Comparison of ENCODE assay signal across 5 worm cellular contexts in genomic region chrX:11993327-11993726, ce11.
A peak's percentile ranks its signal among the peaks of the same experiment; 100 is the strongest.
TF ChIP-seq lines count a peak whose summit lies in the region.

No protein-coding gene starts in this region.

TF ChIP-seq in whole organism, L1 larva, 84 proteins besides CTCF, POLR2A, EP300 and RAD21:
- no peak for TF ChIP-seq mab-9 (GFP tag; IDR thresholded peaks at IDR 0.05; lab: Robert Waterston, UW)
- TF ChIP-seq nhr-90 (tag; optimal IDR thresholded peaks at IDR 0.05; lab: Kevin White, UChicago; ENCODE audit: poor library complexity): peak; percentile 31
- TF ChIP-seq dpl-1 (GFP tag; optimal IDR thresholded peaks at IDR 0.05; lab: Kevin White, UChicago): no peak
- TF ChIP-seq nhr-12 (tag; optimal IDR thresholded peaks at IDR 0.05; lab: Kevin White, UChicago): no peak
- TF ChIP-seq C16A3.4 (tag; optimal IDR thresholded peaks at IDR 0.05; lab: Kevin White, UChicago): no peak
- no peak for TF ChIP-seq nhr-237 (tag; optimal IDR thresholded peaks at IDR 0.05; lab: Kevin White, UChicago)
- no peak for TF ChIP-seq nhr-28 (tag; optimal IDR thresholded peaks at IDR 0.05; lab: Kevin White, UChicago)
- TF ChIP-seq lin-35 (GFP tag; optimal IDR thresholded peaks at IDR 0.05; lab: Kevin White, UChicago): peak in 1 of 2 experiments; percentile 4
- no peak for TF ChIP-seq efl-1 (optimal IDR thresholded peaks at IDR 0.05; lab: Kevin White, UChicago)
- no peak for TF ChIP-seq efl-1 (GFP tag; optimal IDR thresholded peaks at IDR 0.05 in 1 of 2; lab: Kevin White, UChicago)
- TF ChIP-seq mep-1 (tag; optimal IDR thresholded peaks at IDR 0.05; lab: Kevin White, UChicago): no peak
- TF ChIP-seq efl-3 (GFP tag; optimal IDR thresholded peaks at IDR 0.05; lab: Kevin White, UChicago): no peak

TF ChIP-seq in whole organism, L2 larva, 48 proteins besides CTCF, POLR2A, EP300 and RAD21:
- no peak for TF ChIP-seq fos-1 (tag; optimal IDR thresholded peaks at IDR 0.05; lab: Kevin White, UChicago)
- TF ChIP-seq blmp-1 (tag; optimal IDR thresholded peaks at IDR 0.05; lab: Kevin White, UChicago; ENCODE audit: insufficient read depth): no peak
- TF ChIP-seq dmd-4 (tag; optimal IDR thresholded peaks at IDR 0.05; lab: Kevin White, UChicago): no peak
- TF ChIP-seq sma-3 (GFP tag; optimal IDR thresholded peaks at IDR 0.05; lab: Kevin White, UChicago): peak; percentile 24
- TF ChIP-seq lin-11 (tag; optimal IDR thresholded peaks at IDR 0.05; lab: Kevin White, UChicago): no peak
- TF ChIP-seq gmeb-1 (tag; optimal IDR thresholded peaks at IDR 0.05; lab: Kevin White, UChicago): no peak
TF ChIP-seq in whole organism, L2 larva: peak in this region for 1.

TF ChIP-seq in whole organism, L3 larva, 47 proteins besides CTCF, POLR2A, EP300 and RAD21:
- no peak for TF ChIP-seq ceh-9 (tag; optimal IDR thresholded peaks at IDR 0.05; lab: Kevin White, UChicago)
- TF ChIP-seq elt-2 (tag; optimal IDR thresholded peaks at IDR 0.05; lab: Kevin White, UChicago): peak; percentile 12
TF ChIP-seq in whole organism, L3 larva: peak in this region for 1.

TF ChIP-seq in whole organism, L4 larva, 104 proteins besides CTCF, POLR2A, EP300 and RAD21 (continues in another document):
- TF ChIP-seq nhr-111 (GFP tag; optimal IDR thresholded peaks at IDR 0.05; lab: Kevin White, UChicago): no peak
- TF ChIP-seq ceh-28 (tag; optimal IDR thresholded peaks at IDR 0.05; lab: Kevin White, UChicago): no peak
- TF ChIP-seq lsy-2 (tag; optimal IDR thresholded peaks at IDR 0.05; lab: Kevin White, UChicago): no peak
- TF ChIP-seq R02D3.7 (tag; optimal IDR thresholded peaks at IDR 0.05; lab: Kevin White, UChicago): no peak
- TF ChIP-seq duxl-1 (tag; optimal IDR thresholded peaks at IDR 0.05; lab: Kevin White, UChicago; ENCODE audit: poor library complexity): no peak
- TF ChIP-seq mdt-29 (GFP tag; IDR thresholded peaks at IDR 0.05; lab: Robert Waterston, UW): 0 out of 2 replicates have a peak, but pooled peaks have one; percentile 22
- no peak for TF ChIP-seq F44E2.7 (GFP tag; IDR thresholded peaks at IDR 0.05; lab: Robert Waterston, UW)
- no peak for TF ChIP-seq ceh-20 (GFP tag; IDR thresholded peaks at IDR 0.05; lab: Robert Waterston, UW)
- TF ChIP-seq hlh-11 (tag; optimal IDR thresholded peaks at IDR 0.05; lab: Kevin White, UChicago): peak; percentile 4
- no peak for TF ChIP-seq ama-1 (optimal IDR thresholded peaks at IDR 0.05; lab: Kevin White, UChicago)
- TF ChIP-seq daf-12 (tag; optimal IDR thresholded peaks at IDR 0.05; lab: Kevin White, UChicago): no peak
- 0 out of 2 replicates have a peak, but pooled peaks have one; percentile 21 for TF ChIP-seq ctbp-1 (GFP tag; IDR thresholded peaks at IDR 0.05; lab: Robert Waterston, UW)
- no peak for TF ChIP-seq ztf-7 (tag; optimal IDR thresholded peaks at IDR 0.05; lab: Kevin White, UChicago)
- peak; percentile 68; the same call in 1 of the 2 replicates for TF ChIP-seq dmd-8 (GFP tag; IDR thresholded peaks at IDR 0.05; lab: Robert Waterston, UW)
- TF ChIP-seq pha-4 (GFP tag; IDR thresholded peaks at IDR 0.05; lab: Robert Waterston, UW): peak; percentile 60
- no peak for TF ChIP-seq pha-4 (tag; optimal IDR thresholded peaks at IDR 0.05; lab: Kevin White, UChicago)
- no peak for TF ChIP-seq nhr-77 (tag; optimal IDR thresholded peaks at IDR 0.05; lab: Kevin White, UChicago)
- TF ChIP-seq vab-7 (GFP tag; IDR thresholded peaks at IDR 0.05; lab: Robert Waterston, UW): peak; percentile 53; the same call in 1 of the 2 replicates
- TF ChIP-seq T20F7.1 (GFP tag; optimal IDR thresholded peaks at IDR 0.05; lab: Kevin White, UChicago): no peak
- 0 out of 4 replicates have a peak, but pooled peaks have one; percentile 6 to 8 for TF ChIP-seq madf-5 (GFP tag; IDR thresholded peaks at IDR 0.05; lab: Robert Waterston, UW)
- TF ChIP-seq rbr-2 (tag; optimal IDR thresholded peaks at IDR 0.05; lab: Kevin White, UChicago): no peak
- no peak for TF ChIP-seq Y5F2A.4 (GFP tag; optimal IDR thresholded peaks at IDR 0.05; lab: Kevin White, UChicago)
- TF ChIP-seq aha-1 (tag; lab: Kevin White, UChicago): peak; percentile 17
- TF ChIP-seq mdl-1 (tag; optimal IDR thresholded peaks at IDR 0.05; lab: Kevin White, UChicago): no peak
- no peak for TF ChIP-seq nhr-237 (tag; optimal IDR thresholded peaks at IDR 0.05; lab: Kevin White, UChicago)
- TF ChIP-seq nhr-102 (tag; optimal IDR thresholded peaks at IDR 0.05; lab: Kevin White, UChicago): no peak
- no peak for TF ChIP-seq nhr-6 (tag; optimal IDR thresholded peaks at IDR 0.05; lab: Kevin White, UChicago)
- no peak for TF ChIP-seq spr-1 (tag; optimal IDR thresholded peaks at IDR 0.05; lab: Kevin White, UChicago)
- TF ChIP-seq nhr-42 (GFP tag; IDR thresholded peaks at IDR 0.05; lab: Robert Waterston, UW): no peak
- TF ChIP-seq lin-1 (GFP tag; IDR thresholded peaks at IDR 0.05; lab: Robert Waterston, UW): 0 out of 2 replicates have a peak, but pooled peaks have one; percentile 31
- TF ChIP-seq lin-39 (tag; optimal IDR thresholded peaks at IDR 0.05; lab: Kevin White, UChicago): no peak
- no peak for TF ChIP-seq zag-1 (tag; optimal IDR thresholded peaks at IDR 0.05; lab: Kevin White, UChicago)
- no peak for TF ChIP-seq nhr-48 (tag; optimal IDR thresholded peaks at IDR 0.05; lab: Kevin White, UChicago)
- no peak for TF ChIP-seq hif-1 (tag; optimal IDR thresholded peaks at IDR 0.05; lab: Kevin White, UChicago)
- 0 out of 2 replicates have a peak, but pooled peaks have one; percentile 24 for TF ChIP-seq tra-1 (GFP tag; IDR thresholded peaks at IDR 0.05; lab: Robert Waterston, UW)
- TF ChIP-seq php-3 (GFP tag; IDR thresholded peaks at IDR 0.05; lab: Robert Waterston, UW): 0 out of 2 replicates have a peak, but pooled peaks have one; percentile 8

TF ChIP-seq in whole organism, young adult, 124 proteins besides CTCF, POLR2A, EP300 and RAD21 (continues in another document):
- no peak for TF ChIP-seq Y79H2A.3 (GFP tag; conservative IDR thresholded peaks at IDR 0.05; lab: Robert Waterston, UW)
- no peak for TF ChIP-seq K12H6.12 (tag; optimal IDR thresholded peaks at IDR 0.05; lab: Kevin White, UChicago)
- peak; percentile 59 for TF ChIP-seq die-1 (tag; optimal IDR thresholded peaks at IDR 0.05; lab: Kevin White, UChicago)
- no peak for TF ChIP-seq B0336.3 (GFP tag; IDR thresholded peaks at IDR 0.05; lab: Robert Waterston, UW)
- TF ChIP-seq attf-5 (GFP tag; optimal IDR thresholded peaks at IDR 0.05; lab: Kevin White, UChicago): no peak
- no peak for TF ChIP-seq ekl-4 (GFP tag; IDR thresholded peaks at IDR 0.05; lab: Robert Waterston, UW)
- TF ChIP-seq dpff-1 (tag; optimal IDR thresholded peaks at IDR 0.05; lab: Kevin White, UChicago): no peak
- TF ChIP-seq unc-62 (GFP tag; optimal IDR thresholded peaks at IDR 0.05; lab: Kevin White, UChicago): no peak
- TF ChIP-seq lin-40 (tag; optimal IDR thresholded peaks at IDR 0.05; lab: Kevin White, UChicago): peak; percentile 10
- TF ChIP-seq rpc-1 (optimal IDR thresholded peaks at IDR 0.05; lab: Kevin White, UChicago): peak; percentile 70
- peak; percentile 81 for TF ChIP-seq rpc-1 (tag; optimal IDR thresholded peaks at IDR 0.05; lab: Kevin White, UChicago)
- TF ChIP-seq snpc-1.3 (tag; optimal IDR thresholded peaks at IDR 0.05; lab: Kevin White, UChicago; ENCODE audit: insufficient read depth): peak; percentile 22
- no peak for TF ChIP-seq madf-3 (GFP tag; IDR thresholded peaks at IDR 0.05; lab: Robert Waterston, UW)
- TF ChIP-seq bed-2 (GFP tag; IDR thresholded peaks at IDR 0.05; lab: Robert Waterston, UW): no peak
- TF ChIP-seq attf-3 (GFP tag; conservative IDR thresholded peaks at IDR 0.05; lab: Robert Waterston, UW): no peak
- TF ChIP-seq let-607 (tag; optimal IDR thresholded peaks at IDR 0.05; lab: Kevin White, UChicago): no peak
- no peak for TF ChIP-seq F37B4.10 (GFP tag; IDR thresholded peaks at IDR 0.05; lab: Robert Waterston, UW)
- TF ChIP-seq F23B12.7 (tag; optimal IDR thresholded peaks at IDR 0.05; lab: Kevin White, UChicago; ENCODE audit: insufficient read depth): no peak
- TF ChIP-seq nhr-179 (tag; optimal IDR thresholded peaks at IDR 0.05; lab: Kevin White, UChicago): no peak
- no peak for TF ChIP-seq dpl-1 (GFP tag; optimal IDR thresholded peaks at IDR 0.05; lab: Kevin White, UChicago)
- no peak for TF ChIP-seq egl-18 (GFP tag; IDR thresholded peaks at IDR 0.05; lab: Robert Waterston, UW)
- peak; percentile 66 for TF ChIP-seq nhr-90 (tag; optimal IDR thresholded peaks at IDR 0.05; lab: Kevin White, UChicago)
- peak; percentile 87 for TF ChIP-seq tbp1 (GFP tag; optimal IDR thresholded peaks at IDR 0.05; lab: Kevin White, UChicago)
- TF ChIP-seq pha-4 (tag; optimal IDR thresholded peaks at IDR 0.05; lab: Kevin White, UChicago): no peak
- TF ChIP-seq cebp-2 (GFP tag; IDR thresholded peaks at IDR 0.05; lab: Robert Waterston, UW): no peak
- TF ChIP-seq mes-4 (tag; optimal IDR thresholded peaks at IDR 0.05; lab: Kevin White, UChicago): no peak
- TF ChIP-seq ztf-3 (GFP tag; optimal IDR thresholded peaks at IDR 0.05; lab: Kevin White, UChicago): no peak
- peak; percentile 61 for TF ChIP-seq ZK185.1 (tag; optimal IDR thresholded peaks at IDR 0.05; lab: Kevin White, UChicago; ENCODE audit: poor library complexity, severe bottlenecking)
- no peak for TF ChIP-seq nhr-120 (GFP tag; IDR thresholded peaks at IDR 0.05; lab: Robert Waterston, UW)
- TF ChIP-seq sdz-38 (tag; optimal IDR thresholded peaks at IDR 0.05; lab: Kevin White, UChicago): no peak
- peak; percentile 63 for TF ChIP-seq dox-1 (GFP tag; IDR thresholded peaks at IDR 0.05; lab: Robert Waterston, UW)
- no peak for TF ChIP-seq lsy-27 (tag; optimal IDR thresholded peaks at IDR 0.05; lab: Kevin White, UChicago; ENCODE audit: borderline replicate concordance, insufficient read depth)
- no peak for TF ChIP-seq K11D2.4 (GFP tag; IDR thresholded peaks at IDR 0.05; lab: Robert Waterston, UW)
- TF ChIP-seq T07F8.4 (tag; optimal IDR thresholded peaks at IDR 0.05; lab: Kevin White, UChicago): no peak
- no peak for TF ChIP-seq nfya-1 (tag; optimal IDR thresholded peaks at IDR 0.05; lab: Kevin White, UChicago; ENCODE audit: borderline replicate concordance, insufficient read depth)
- no peak for TF ChIP-seq unc-130 (GFP tag; optimal IDR thresholded peaks at IDR 0.05; lab: Kevin White, UChicago)
- no peak for TF ChIP-seq fkh-3 (tag; optimal IDR thresholded peaks at IDR 0.05; lab: Kevin White, UChicago)
- no peak for TF ChIP-seq atf-7 (tag; optimal IDR thresholded peaks at IDR 0.05; lab: Kevin White, UChicago)
- peak; percentile 35 for TF ChIP-seq hlh-12 (tag; optimal IDR thresholded peaks at IDR 0.05; lab: Kevin White, UChicago)
- no peak for TF ChIP-seq lag-1 (GFP tag; IDR thresholded peaks at IDR 0.05; lab: Robert Waterston, UW)
- TF ChIP-seq ceh-79 (tag; optimal IDR thresholded peaks at IDR 0.05; lab: Kevin White, UChicago): no peak
- TF ChIP-seq hsf-1 (GFP tag; IDR thresholded peaks at IDR 0.05; lab: Robert Waterston, UW): no peak
- TF ChIP-seq B0261.1 (tag; optimal IDR thresholded peaks at IDR 0.05; lab: Kevin White, UChicago): peak; percentile 67
